Fruit fly (Drosophila melanogaster) whole organism, embryonic: ENCODE measurements around the gene CG15641.

Experiments used
- Adf1 ChIP-seq: fragments of 200-800 bp; sonication (Bioruptor generic); IDR thresholded peaks from 2 replicates; pipeline ENCODE4 v1.3.6; 2022; ENCODE audit warnings: missing biosample characterization, missing genetic modification characterization
- Asciz ChIP-seq: fragments of 200-800 bp; sonication (Bioruptor generic); optimal IDR thresholded peaks from 2 replicates; lab custom pipeline; 2017; ENCODE audit warnings: missing biosample characterization, mild to moderate bottlenecking, missing genetic modification characterization, missing genetic modification reagents
- BEAF-32 ChIP-seq: fragments of 200-800 bp; sonication (Bioruptor generic); optimal IDR thresholded peaks from 3 replicates; lab custom pipeline; 2017; ENCODE audit warnings: missing biosample characterization, missing genetic modification characterization, mild to moderate bottlenecking, moderate library complexity, missing genetic modification reagents
- Bdp1 ChIP-seq: fragments of 200-800 bp; sonication (Bioruptor generic); optimal IDR thresholded peaks from 3 replicates; lab custom pipeline; 2016; ENCODE audit warnings: missing biosample characterization, missing genetic modification characterization
- CG10209 ChIP-seq: fragments of 200-800 bp; sonication (Bioruptor generic); optimal IDR thresholded peaks from 3 replicates; lab custom pipeline; 2017; ENCODE audit warnings: missing biosample characterization, mild to moderate bottlenecking, missing genetic modification characterization, missing genetic modification reagents
- CG10321 ChIP-seq: fragments of 200-800 bp; sonication (Bioruptor generic); IDR thresholded peaks from 2 replicates; pipeline ENCODE4 v1.3.6; 2022; ENCODE audit warnings: missing biosample characterization, missing genetic modification characterization
- CG11504 ChIP-seq: fragments of 200-800 bp; sonication (Bioruptor generic); optimal IDR thresholded peaks from 3 replicates; lab custom pipeline; 2019; ENCODE audit warnings: missing biosample characterization, mild to moderate bottlenecking, missing genetic modification characterization, moderate library complexity
- CG13296 ChIP-seq: fragments of 200-800 bp; sonication (Bioruptor generic); optimal IDR thresholded peaks from 3 replicates; lab custom pipeline; 2018; ENCODE audit warnings: missing biosample characterization, mild to moderate bottlenecking, missing genetic modification characterization
- CG13424 ChIP-seq: fragments of 200-800 bp; sonication (Bioruptor generic); optimal IDR thresholded peaks from 2 replicates; lab custom pipeline; 2019; ENCODE audit warnings: missing biosample characterization, mild to moderate bottlenecking, missing genetic modification characterization, moderate library complexity
- CG15601 ChIP-seq: fragments of 200-800 bp; sonication (Bioruptor generic); optimal IDR thresholded peaks from 3 replicates; lab custom pipeline; 2019; ENCODE audit warnings: missing biosample characterization, mild to moderate bottlenecking, missing genetic modification characterization, moderate library complexity
- CG16813 ChIP-seq: fragments of 200-800 bp; sonication (Bioruptor generic); IDR thresholded peaks from 3 replicates; pipeline ENCODE4 v1.3.6; 2022; ENCODE audit warnings: missing biosample characterization, missing genetic modification characterization; ENCODE audit not compliant: partially characterized antibody
- CG17359 ChIP-seq: fragments of 200-800 bp; sonication (Bioruptor generic); optimal IDR thresholded peaks from 3 replicates; lab custom pipeline; 2018; ENCODE audit warnings: missing biosample characterization, mild to moderate bottlenecking, missing genetic modification characterization, moderate library complexity
- CG17802 ChIP-seq: fragments of 200-800 bp; sonication (Bioruptor generic); optimal IDR thresholded peaks from 2 replicates; lab custom pipeline; 2018; ENCODE audit warnings: missing biosample characterization, mild to moderate bottlenecking, missing genetic modification characterization, moderate library complexity
- CG18476 ChIP-seq: fragments of 200-800 bp; sonication (Bioruptor generic); optimal IDR thresholded peaks from 2 replicates; lab custom pipeline; 2016; ENCODE audit warnings: missing biosample characterization, mild to moderate bottlenecking, missing genetic modification characterization
- CG2116 ChIP-seq: fragments of 200-800 bp; sonication (Bioruptor generic); optimal IDR thresholded peaks from 3 replicates; lab custom pipeline; 2018; ENCODE audit warnings: missing biosample characterization, mild to moderate bottlenecking, missing genetic modification characterization
- CG2202 ChIP-seq: fragments of 200-800 bp; sonication (Bioruptor generic); optimal IDR thresholded peaks from 2 replicates; lab custom pipeline; 2018; ENCODE audit warnings: missing biosample characterization, mild to moderate bottlenecking, missing genetic modification characterization
- CG2678 ChIP-seq: fragments of 200-800 bp; sonication (Bioruptor generic); optimal IDR thresholded peaks from 3 replicates; lab custom pipeline; 2019; ENCODE audit warnings: missing biosample characterization, mild to moderate bottlenecking, missing genetic modification characterization, moderate library complexity
- CG34224 ChIP-seq: fragments of 200-800 bp; sonication (Bioruptor generic); IDR thresholded peaks from 3 replicates; pipeline ENCODE4 v1.3.6; 2022; ENCODE audit warnings: missing biosample characterization, missing genetic modification characterization; ENCODE audit not compliant: partially characterized antibody
- CG4282 ChIP-seq: fragments of 200-800 bp; sonication (Bioruptor generic); optimal IDR thresholded peaks from 2 replicates; lab custom pipeline; 2016; ENCODE audit warnings: missing biosample characterization, missing genetic modification characterization
- CG5180 ChIP-seq: fragments of 200-800 bp; sonication (Bioruptor generic); optimal IDR thresholded peaks from 3 replicates; lab custom pipeline; 2017; ENCODE audit warnings: missing biosample characterization, missing genetic modification characterization, mild to moderate bottlenecking, moderate library complexity, missing genetic modification reagents
- CG7786 ChIP-seq: fragments of 200-800 bp; sonication (Bioruptor generic); optimal IDR thresholded peaks from 2 replicates; lab custom pipeline; 2016; ENCODE audit warnings: missing biosample characterization, missing genetic modification characterization
- CG7928 ChIP-seq: fragments of 200-800 bp; sonication (Bioruptor generic); optimal IDR thresholded peaks from 2 replicates; lab custom pipeline; 2017; ENCODE audit warnings: missing biosample characterization, mild to moderate bottlenecking, missing genetic modification characterization
- CG8359 ChIP-seq: fragments of 200-800 bp; sonication (Bioruptor generic); optimal IDR thresholded peaks from 2 replicates; lab custom pipeline; 2017; ENCODE audit warnings: missing biosample characterization, mild to moderate bottlenecking, missing genetic modification characterization, borderline replicate concordance
- CG9932 ChIP-seq: fragments of 200-800 bp; sonication (Bioruptor generic); IDR thresholded peaks from 2 replicates; pipeline ENCODE4 v1.3.6; 2022; ENCODE audit warnings: missing biosample characterization, missing genetic modification characterization
- CTCF ChIP-seq: fragments of 200-800 bp; sonication (Bioruptor generic); optimal IDR thresholded peaks from 2 replicates; lab custom pipeline; 2017; ENCODE audit warnings: missing biosample characterization, mild to moderate bottlenecking, missing genetic modification characterization, moderate library complexity
- D19A ChIP-seq: fragments of 200-800 bp; optimal IDR thresholded peaks from 3 replicates; lab custom pipeline; 2019; ENCODE audit warnings: missing biosample characterization, mild to moderate bottlenecking, missing genetic modification characterization, moderate library complexity
- Dfd ChIP-seq, 2 experiments: fragments of >200 bp; optimal IDR thresholded peaks; 2 replicates each; lab custom pipeline; 2017; ENCODE audit warnings: missing biosample characterization in 2 of 2, missing genetic modification characterization in 2 of 2
- Dip2 ChIP-seq: fragments of 200-800 bp; sonication (Bioruptor generic); IDR thresholded peaks from 2 replicates; pipeline ENCODE4 v1.3.6; 2022; ENCODE audit warnings: missing biosample characterization, missing genetic modification characterization
- Dll ChIP-seq: fragments of 200-800 bp; sonication (Bioruptor generic); IDR thresholded peaks from 4 replicates; pipeline ENCODE4 v1.3.6; 2022; ENCODE audit warnings: missing biosample characterization, missing genetic modification characterization; ENCODE audit not compliant: partially characterized antibody
- E2f2 ChIP-seq: fragments of 200-800 bp; sonication (Bioruptor generic); IDR thresholded peaks from 2 replicates; pipeline ENCODE4 v1.3.6; 2022; ENCODE audit warnings: missing biosample characterization, missing genetic modification characterization
- Fer1 ChIP-seq: fragments of 200-800 bp; sonication (Bioruptor generic); optimal IDR thresholded peaks from 2 replicates; lab custom pipeline; 2017; ENCODE audit warnings: missing biosample characterization, mild to moderate bottlenecking, missing genetic modification characterization
- HLH3B ChIP-seq: fragments of 200-800 bp; sonication (Bioruptor generic); IDR thresholded peaks from 2 replicates; pipeline ENCODE4 v1.3.6; 2022; ENCODE audit warnings: missing biosample characterization, missing genetic modification characterization
- HmgZ ChIP-seq: fragments of 200-800 bp; sonication (Bioruptor generic); optimal IDR thresholded peaks from 2 replicates; lab custom pipeline; 2018; ENCODE audit warnings: missing biosample characterization, mild to moderate bottlenecking, missing genetic modification characterization
- PHDP ChIP-seq: fragments of 200-800 bp; sonication (Bioruptor generic); optimal IDR thresholded peaks from 3 replicates; lab custom pipeline; 2018; ENCODE audit warnings: missing biosample characterization, mild to moderate bottlenecking, missing genetic modification characterization, moderate library complexity
- Pdp1 ChIP-seq, 2 experiments: fragments of 200-800 bp; sonication (Bioruptor generic); optimal IDR thresholded peaks; 3 replicates each; lab custom pipeline; 2016; ENCODE audit warnings: missing biosample characterization in 2 of 2, missing genetic modification characterization in 2 of 2, mild to moderate bottlenecking in 1 of 2, moderate library complexity in 1 of 2
- Sry-β ChIP-seq: fragments of 200-800 bp; sonication (Bioruptor generic); optimal IDR thresholded peaks from 2 replicates; lab custom pipeline; 2018; ENCODE audit warnings: missing biosample characterization, mild to moderate bottlenecking, missing genetic modification characterization, moderate library complexity
- dpn ChIP-seq, 2 experiments: fragments of 200-800 bp; sonication (Bioruptor generic); optimal IDR thresholded peaks; 3 replicates each; lab custom pipeline; 2016; ENCODE audit warnings: missing biosample characterization in 2 of 2, missing genetic modification characterization in 2 of 2
- hbn ChIP-seq: fragments of 200-800 bp; sonication (Bioruptor generic); IDR thresholded peaks from 2 replicates; pipeline ENCODE4 v1.3.6; 2022; ENCODE audit warnings: missing biosample characterization, missing genetic modification characterization; ENCODE audit not compliant: partially characterized antibody
- inv ChIP-seq: fragments of 200-800 bp; sonication (Bioruptor generic); IDR thresholded peaks from 2 replicates; pipeline ENCODE4 v1.3.6; 2022; ENCODE audit warnings: missing biosample characterization, missing genetic modification characterization; ENCODE audit not compliant: partially characterized antibody
- jumu ChIP-seq: fragments of 200-800 bp; sonication (Bioruptor generic); optimal IDR thresholded peaks from 3 replicates; lab custom pipeline; 2016; ENCODE audit warnings: missing biosample characterization, missing genetic modification characterization
- kni ChIP-seq: fragments of 200-800 bp; sonication (Bioruptor generic); optimal IDR thresholded peaks from 3 replicates; lab custom pipeline; 2017; ENCODE audit warnings: mild to moderate bottlenecking, missing biosample characterization, missing genetic modification reagents, missing genetic modification characterization
- mld ChIP-seq: fragments of 200-800 bp; sonication (Bioruptor generic); IDR thresholded peaks from 3 replicates; pipeline ENCODE4 v1.3.6; 2022; ENCODE audit warnings: missing biosample characterization, missing genetic modification characterization; ENCODE audit not compliant: partially characterized antibody
- nerfin-2 ChIP-seq: fragments of 200-800 bp; sonication (Bioruptor generic); IDR thresholded peaks from 2 replicates; pipeline ENCODE4 v1.3.6; 2022; ENCODE audit warnings: missing biosample characterization, missing genetic modification characterization; ENCODE audit not compliant: partially characterized antibody
- nom ChIP-seq: fragments of 200-800 bp; sonication (Bioruptor generic); optimal IDR thresholded peaks from 2 replicates; lab custom pipeline; 2017; ENCODE audit warnings: missing biosample characterization, missing genetic modification characterization, mild to moderate bottlenecking, moderate library complexity, missing genetic modification reagents
- salm ChIP-seq: fragments of 200-800 bp; sonication (Bioruptor generic); optimal IDR thresholded peaks from 2 replicates; lab custom pipeline; 2018; ENCODE audit warnings: missing biosample characterization, mild to moderate bottlenecking, missing genetic modification characterization
- stc ChIP-seq: fragments of 200-800 bp; sonication (Bioruptor generic); IDR thresholded peaks from 2 replicates; pipeline ENCODE4 v1.3.6; 2022; ENCODE audit warnings: missing biosample characterization, missing genetic modification characterization
- stwl ChIP-seq: fragments of 200-800 bp; sonication (Bioruptor generic); optimal IDR thresholded peaks from 3 replicates; lab custom pipeline; 2018; ENCODE audit warnings: missing biosample characterization, mild to moderate bottlenecking, missing genetic modification characterization, moderate library complexity
- vvl ChIP-seq: fragments of 200-800 bp; sonication (Bioruptor generic); IDR thresholded peaks from 2 replicates; pipeline ENCODE4 v1.3.6; 2022; ENCODE audit warnings: missing biosample characterization, missing genetic modification characterization
- zfh2 ChIP-seq: fragments of 200-800 bp; sonication (Bioruptor generic); optimal IDR thresholded peaks from 2 replicates; lab custom pipeline; 2016; ENCODE audit warnings: missing biosample characterization, missing genetic modification characterization

The CG15641 gene

DNA sequence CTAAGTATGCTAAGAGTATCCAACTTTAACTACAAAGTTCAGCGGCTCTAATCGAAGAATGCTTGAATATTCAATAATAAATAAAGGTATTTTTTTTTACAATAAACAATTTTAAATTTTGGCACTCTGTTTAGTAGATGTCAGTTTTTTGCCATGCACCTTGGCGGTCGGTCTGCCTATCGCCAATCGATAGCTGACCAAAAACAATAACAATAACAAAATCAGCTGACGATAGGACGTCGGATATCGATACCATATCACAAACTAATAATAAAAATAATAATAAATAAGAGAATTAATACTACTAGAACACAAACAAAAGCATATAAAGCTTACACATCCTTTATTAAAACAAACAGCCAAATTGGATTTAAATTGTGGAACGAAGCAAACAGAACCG lies 19.0 kb downstream of the CG15641 start, which contains the start of gene Gmap (continued):
- TF ChIP-seq CG13296 (no peak), Fer1 (GFP tag; lab: Kevin White, UChicago) (no peak), stc (GFP tag; lab: Robert Waterston, UW) (no peak), CG2678 (tag; lab: Kevin White, UChicago) (no peak), Sry-β (GFP tag; lab: Kevin White, UChicago) (no peak), CG4282 (no peak), HLH3B (GFP tag; lab: Robert Waterston, UW) (no peak), D19A (tag; lab: Kevin White, UChicago) (no peak), Dfd (GFP tag; optimal IDR thresholded peaks at IDR 0.05; lab: Kevin White, UChicago) (no peak), inv (GFP tag; lab: Robert Waterston, UW) (peak; percentile 68), PHDP (tag; lab: Kevin White, UChicago) (no peak), mld (peak; percentile 88), nerfin-2 (peak; percentile 96), CG17359 (tag; lab: Kevin White, UChicago) (no peak), CG5180 (GFP tag; lab: Kevin White, UChicago) (no peak), CG2116 (GFP tag; lab: Kevin White, UChicago) (peak; percentile 75), Dip2 (GFP tag; lab: Robert Waterston, UW) (no peak)

- TF ChIP-seq vvl (GFP tag; lab: Robert Waterston, UW) (peak; percentile 14; the same call in 1 of the 2 replicates), CG10209 (GFP tag; lab: Kevin White, UChicago) (no peak), Pdp1 (GFP tag; optimal IDR thresholded peaks at IDR 0.05; lab: Kevin White, UChicago) (peak in 1 of 2 experiments; percentile 69), CG15601 (tag; lab: Kevin White, UChicago) (peak; percentile 39), CG34224 (GFP tag; lab: Robert Waterston, UW) (no peak), HmgZ (tag; lab: Kevin White, UChicago) (no peak), CG10321 (GFP tag; lab: Robert Waterston, UW) (no peak), CG7786 (GFP tag; lab: Kevin White, UChicago) (no peak), Asciz (GFP tag; lab: Kevin White, UChicago) (peak; percentile 2), BEAF-32 (peak; percentile 2), dpn (GFP tag; optimal IDR thresholded peaks at IDR 0.05; lab: Kevin White, UChicago) (no peak), CG8359 (GFP tag; lab: Kevin White, UChicago) (no peak), Sry-β (GFP tag; lab: Kevin White, UChicago) (no peak), E2f2 (peak; percentile 25; the same call in 1 of the 2 replicates), CG2202 (tag; lab: Kevin White, UChicago) (no peak), Adf1 (GFP tag; lab: Robert Waterston, UW) (no peak), kni (peak; percentile 34), zfh2 (GFP tag; lab: Kevin White, UChicago) (no peak), CG17359 (tag; lab: Kevin White, UChicago) (no peak), salm (no peak), CG18476 (GFP tag; lab: Kevin White, UChicago) (no peak), hbn (GFP tag; lab: Robert Waterston, UW) (no peak), Dll (GFP tag; lab: Robert Waterston, UW) (no peak), jumu (GFP tag; lab: Kevin White, UChicago) (no peak), CG11504 (tag; lab: Kevin White, UChicago) (peak; percentile 57), CG16813 (no peak), CTCF (peak; percentile 90), CG9932 (no peak), nom (GFP tag; lab: Kevin White, UChicago) (no peak), Bdp1 (GFP tag; lab: Kevin White, UChicago) (no peak), CG17802 (tag; lab: Kevin White, UChicago) (no peak), CG13424 (no peak), CG7928 (no peak), PHDP (tag; lab: Kevin White, UChicago) (peak; percentile 6), stwl (tag; lab: Kevin White, UChicago) (peak; percentile 17)
These were observed 22.8 kb downstream of the CG15641 start for dm6 chrX:15490519-15490918.
